Worm (Caenorhabditis elegans) whole organism, L2 larva: ENCODE results near the gene vdac-1.

ENCODE experiments used
- C34F6.9 ChIP-seq: fragments of 150-350 bp; optimal IDR thresholded peaks from 2 replicates; lab custom pipeline; 2014; ENCODE audit warnings: missing biosample characterization, missing genetic modification characterization
- F13H6.1 ChIP-seq: sonication (generic microtip); optimal IDR thresholded peaks from 2 replicates; lab custom pipeline; 2016; ENCODE audit warnings: missing genetic modification characterization, missing compliant biosample characterization
- R02D3.7 ChIP-seq: fragments of 150-350 bp; optimal IDR thresholded peaks from 2 replicates; lab custom pipeline; 2014; ENCODE audit warnings: missing biosample characterization, missing genetic modification characterization
- Y55F3AM.14 ChIP-seq: fragments of 200-800 bp; sonication (Bioruptor generic); optimal IDR thresholded peaks from 2 replicates; lab custom pipeline; 2018; ENCODE audit warnings: mild to moderate bottlenecking, missing genetic modification characterization, missing compliant biosample characterization
- alr-1 ChIP-seq: fragments of 150-350 bp; optimal IDR thresholded peaks from 2 replicates; lab custom pipeline; 2014; ENCODE audit warnings: missing biosample characterization, missing genetic modification characterization
- blmp-1 ChIP-seq: sonication (generic microtip); optimal IDR thresholded peaks from 2 replicates; lab custom pipeline; 2017; ENCODE audit warnings: missing genetic modification characterization, mild to moderate bottlenecking, missing compliant biosample characterization, antibody characterized with exemption, moderate library complexity; ENCODE audit not compliant: insufficient read depth
- ceh-16 ChIP-seq: fragments of 150-350 bp; optimal IDR thresholded peaks from 2 replicates; lab custom pipeline; 2014; ENCODE audit warnings: missing biosample characterization, missing genetic modification characterization
- ceh-82 ChIP-seq: fragments of 150-350 bp; optimal IDR thresholded peaks from 2 replicates; lab custom pipeline; 2014; ENCODE audit warnings: missing biosample characterization, missing genetic modification characterization
- crh-2 ChIP-seq: sonication (generic microtip); optimal IDR thresholded peaks from 2 replicates; lab custom pipeline; 2017; ENCODE audit warnings: missing biosample characterization, missing genetic modification characterization
- dmd-4 ChIP-seq: sonication (generic microtip); optimal IDR thresholded peaks from 2 replicates; lab custom pipeline; 2017; ENCODE audit warnings: missing biosample characterization, missing genetic modification characterization
- egl-27 ChIP-seq: sonication (generic microtip); optimal IDR thresholded peaks from 3 replicates; lab custom pipeline; 2017; ENCODE audit warnings: missing biosample characterization, missing genetic modification reagents, missing genetic modification characterization
- elt-1 ChIP-seq: fragments of 150-350 bp; optimal IDR thresholded peaks from 2 replicates; lab custom pipeline; 2014; ENCODE audit warnings: missing biosample characterization, missing genetic modification characterization
- fos-1 ChIP-seq: fragments of 150-350 bp; optimal IDR thresholded peaks from 2 replicates; lab custom pipeline; 2014; ENCODE audit warnings: missing biosample characterization, missing genetic modification characterization
- gmeb-1 ChIP-seq: fragments of 150-350 bp; optimal IDR thresholded peaks from 2 replicates; lab custom pipeline; 2014; ENCODE audit warnings: missing biosample characterization, missing genetic modification characterization
- lin-11 ChIP-seq: fragments of 150-350 bp; sonication (generic microtip); optimal IDR thresholded peaks from 2 replicates; lab custom pipeline; 2014; ENCODE audit warnings: missing biosample characterization, missing genetic modification characterization, inconsistent platforms, mixed read lengths
- lin-13 ChIP-seq: fragments of 150-350 bp; optimal IDR thresholded peaks from 2 replicates; lab custom pipeline; 2014; ENCODE audit warnings: missing biosample characterization, missing genetic modification reagents, missing genetic modification characterization
- lin-39 ChIP-seq: fragments of 150-350 bp; optimal IDR thresholded peaks from 2 replicates; lab custom pipeline; 2014; ENCODE audit warnings: missing biosample characterization, missing genetic modification reagents, missing genetic modification characterization
- lsy-2 ChIP-seq, 2 experiments: fragments of 150-350 bp in 1 of 2; sonication (generic microtip) in 1 of 2; optimal IDR thresholded peaks; 2 replicates each; lab custom pipeline; 2014 to 2017; ENCODE audit warnings: missing biosample characterization in 2 of 2, missing genetic modification characterization in 2 of 2
- mbf-1 ChIP-seq: sonication (generic microtip); optimal IDR thresholded peaks from 2 replicates; lab custom pipeline; 2017; ENCODE audit warnings: missing biosample characterization, missing genetic modification characterization
- nhr-10 ChIP-seq: sonication (generic microtip); optimal IDR thresholded peaks from 2 replicates; lab custom pipeline; 2017; ENCODE audit warnings: missing biosample characterization, missing genetic modification characterization
- nhr-11 ChIP-seq: fragments of 150-350 bp; optimal IDR thresholded peaks from 2 replicates; lab custom pipeline; 2014; ENCODE audit warnings: missing biosample characterization, missing genetic modification characterization
- nhr-129 ChIP-seq: fragments of 150-350 bp; optimal IDR thresholded peaks from 2 replicates; lab custom pipeline; 2014; ENCODE audit warnings: missing biosample characterization, missing genetic modification characterization
- nhr-237 ChIP-seq: fragments of 150-350 bp; optimal IDR thresholded peaks from 2 replicates; lab custom pipeline; 2014; ENCODE audit warnings: missing biosample characterization, missing genetic modification characterization
- nhr-25 ChIP-seq: fragments of 150-350 bp; sonication (generic microtip); optimal IDR thresholded peaks from 3 replicates; lab custom pipeline; 2014; ENCODE audit warnings: missing biosample characterization, missing genetic modification characterization
- nhr-6 ChIP-seq: fragments of 150-350 bp; optimal IDR thresholded peaks from 2 replicates; lab custom pipeline; 2014; ENCODE audit warnings: missing biosample characterization, missing genetic modification characterization
- nhr-77 ChIP-seq: fragments of 150-350 bp; optimal IDR thresholded peaks from 2 replicates; lab custom pipeline; 2014; ENCODE audit warnings: missing biosample characterization, missing genetic modification characterization
- peb-1 ChIP-seq: fragments of 150-350 bp; optimal IDR thresholded peaks from 2 replicates; lab custom pipeline; 2014; ENCODE audit warnings: missing biosample characterization, missing genetic modification characterization
- skn-1 ChIP-seq: sonication (generic microtip); optimal IDR thresholded peaks from 2 replicates; lab custom pipeline; 2017; ENCODE audit warnings: missing biosample characterization, missing genetic modification characterization
- sma-3 ChIP-seq: sonication (generic microtip); optimal IDR thresholded peaks from 2 replicates; lab custom pipeline; 2016; ENCODE audit warnings: missing genetic modification reagents, missing genetic modification characterization, missing compliant biosample characterization
- sma-9 ChIP-seq, 2 experiments: fragments of 150-350 bp in 1 of 2; sonication (generic microtip) in 1 of 2; optimal IDR thresholded peaks; 2 replicates each; lab custom pipeline; 2014 to 2016; ENCODE audit warnings: missing genetic modification characterization in 2 of 2, mild to moderate bottlenecking in 1 of 2, missing biosample characterization in 1 of 2, missing compliant biosample characterization in 1 of 2, missing genetic modification reagents in 1 of 2, moderate library complexity in 1 of 2
- unc-39 ChIP-seq: fragments of 150-350 bp; optimal IDR thresholded peaks from 2 replicates; lab custom pipeline; 2014; ENCODE audit warnings: missing biosample characterization, missing genetic modification characterization
- unc-55 ChIP-seq: fragments of 150-350 bp; sonication (generic microtip); optimal IDR thresholded peaks from 3 replicates; lab custom pipeline; 2014; ENCODE audit warnings: missing biosample characterization, missing genetic modification reagents, missing genetic modification characterization
- unc-62 ChIP-seq: fragments of 150-350 bp; optimal IDR thresholded peaks from 2 replicates; lab custom pipeline; 2014; ENCODE audit warnings: missing biosample characterization, missing genetic modification reagents, missing genetic modification characterization
- ztf-1 ChIP-seq: fragments of 200-800 bp; sonication (Bioruptor generic); conservative IDR thresholded peaks from 2 replicates; pipeline ENCODE4 v1.3.6; 2022; ENCODE audit warnings: missing genetic modification characterization, missing compliant biosample characterization
- ztf-4 ChIP-seq: fragments of 150-350 bp; optimal IDR thresholded peaks from 2 replicates; lab custom pipeline; 2014; ENCODE audit warnings: missing biosample characterization, missing genetic modification characterization

vdac-1 gene

DNA sequence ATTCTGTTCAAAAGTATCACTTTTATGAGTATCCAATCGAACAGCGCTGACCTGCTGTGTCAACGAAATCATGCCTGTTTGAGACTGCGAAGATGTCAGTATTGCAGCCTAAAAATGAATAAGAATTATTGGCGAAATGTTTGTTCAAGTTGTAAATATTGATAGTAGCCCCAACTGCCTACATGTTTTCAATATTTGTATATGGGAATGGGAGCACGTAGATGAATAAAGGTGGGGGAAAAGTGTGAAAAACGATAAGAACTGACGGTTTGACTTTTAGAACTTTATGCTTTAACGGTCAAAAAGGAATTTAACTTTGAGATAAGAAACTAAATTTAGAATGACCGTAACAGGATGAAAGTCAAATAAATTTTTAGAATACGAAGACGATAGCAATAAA, 12.6 kb upstream of the vdac-1 start:
- TF ChIP-seq nhr-237 (tag; lab: Kevin White, UChicago) = no peak
- no peak for TF ChIP-seq mbf-1 (tag; lab: Kevin White, UChicago)
- TF ChIP-seq fos-1 (tag; lab: Kevin White, UChicago) = peak; percentile 58
- no peak for TF ChIP-seq unc-39
- no peak for TF ChIP-seq F13H6.1
- TF ChIP-seq peb-1 (tag; lab: Kevin White, UChicago) = no peak

ce11 chrIV:7516167-7516566, 8.5 kb upstream of the vdac-1 start, which contains the start of the genes R05G6.9 and R05G6.3:
Gene R05G6.9 (minus strand): TSS chrIV:7516267.
Gene R05G6.3 (plus strand): TSS chrIV:7516552.
- TF ChIP-seq nhr-11 (tag; lab: Kevin White, UChicago) (no peak), nhr-77 (tag; lab: Kevin White, UChicago) (no peak)

- TF ChIP-seq nhr-129 (peak; percentile 65), lin-11 (tag; lab: Kevin White, UChicago) (no peak), nhr-11 (tag; lab: Kevin White, UChicago) (no peak), ceh-82 (no peak), peb-1 (tag; lab: Kevin White, UChicago) (no peak), sma-9 (GFP tag; optimal IDR thresholded peaks at IDR 0.05; lab: Kevin White, UChicago) (no peak), sma-9 (tag; optimal IDR thresholded peaks at IDR 0.05; lab: Kevin White, UChicago) (no peak), Y55F3AM.14 (GFP tag; lab: Kevin White, UChicago) (no peak), nhr-10 (no peak), C34F6.9 (tag; lab: Kevin White, UChicago) (peak; percentile 61), lsy-2 (tag; optimal IDR thresholded peaks at IDR 0.05; lab: Kevin White, UChicago) (peak in 1 of 2 experiments; percentile 55), dmd-4 (no peak), gmeb-1 (tag; lab: Kevin White, UChicago) (peak; percentile 40), ceh-16 (tag; lab: Kevin White, UChicago) (no peak), lin-13 (GFP tag; lab: Kevin White, UChicago) (no peak), unc-55 (GFP tag; lab: Kevin White, UChicago) (peak; percentile 49), nhr-6 (tag; lab: Kevin White, UChicago) (no peak), mbf-1 (tag; lab: Kevin White, UChicago) (no peak), crh-2 (tag; lab: Kevin White, UChicago) (peak; percentile 39), alr-1 (tag; lab: Kevin White, UChicago) (no peak), nhr-25 (tag; lab: Kevin White, UChicago) (peak; percentile 18), skn-1 (tag; lab: Kevin White, UChicago) (no peak), R02D3.7 (tag; lab: Kevin White, UChicago) (peak; percentile 81), egl-27 (tag; lab: Kevin White, UChicago) (no peak), ztf-1 (GFP tag; lab: Robert Waterston, UW) (no peak), unc-62 (GFP tag; lab: Kevin White, UChicago) (no peak), ztf-4 (tag; lab: Kevin White, UChicago) (no peak), blmp-1 (tag; lab: Kevin White, UChicago) (no peak), lin-39 (tag; lab: Kevin White, UChicago) (no peak), sma-3 (no peak), F13H6.1 (peak; percentile 11)
Observed at ce11 chrIV:7512617-7513233, 5.0 kb upstream of the vdac-1 start, which contains the start of the genes plc-4 and R05G6.4. Gene plc-4 (minus strand): TSS chrIV:7512667. Gene R05G6.4 (plus strand): TSS chrIV:7513233.

ce11 chrIV:7510829-7511228, 3.1 kb upstream of the vdac-1 start:
- TF ChIP-seq dmd-4 (no peak), mbf-1 (tag; lab: Kevin White, UChicago) (no peak)

ce11 chrIV:7508850-7509249, 1.2 kb upstream of the vdac-1 start:
- TF ChIP-seq elt-1 (tag; lab: Kevin White, UChicago) (no peak), lsy-2 (tag; optimal IDR thresholded peaks at IDR 0.05; lab: Kevin White, UChicago) (peak in 1 of 2 experiments; percentile 87)
